Fruit fly (Drosophila melanogaster): ENCODE results near the gene Sr-CIV.

The Sr-CIV gene

DNA sequence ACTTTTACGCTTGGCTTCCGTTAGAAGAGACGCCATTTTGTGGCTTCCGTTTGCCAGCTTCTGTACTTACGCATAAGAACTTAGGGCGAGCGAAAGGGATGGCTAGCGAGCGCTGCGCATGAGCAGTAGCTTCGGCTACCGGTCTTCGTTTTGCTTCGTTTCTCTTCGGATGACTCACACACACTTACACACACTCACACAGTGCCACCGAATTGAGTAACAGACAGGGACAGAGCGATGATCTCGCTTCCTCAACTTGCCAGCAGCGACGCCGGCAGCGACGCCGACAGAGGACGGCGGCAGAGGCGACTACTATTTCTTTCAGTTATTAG is 15.5 kb upstream of the Sr-CIV start (continued):
- TF ChIP-seq lab (GFP tag; optimal IDR thresholded peaks at IDR 0.05) (no peak), CG15696 (tag; optimal IDR thresholded peaks at IDR 0.05) (no peak), oc (tag; optimal IDR thresholded peaks at IDR 0.05) (no peak), Dll (GFP tag; IDR thresholded peaks at IDR 0.05; ENCODE audit: partially characterized antibody) (no peak), gce (GFP tag; IDR thresholded peaks at IDR 0.05) (no peak), Sin3A (optimal IDR thresholded peaks at IDR 0.05) (no peak), CG15601 (tag; optimal IDR thresholded peaks at IDR 0.05) (no peak), BEAF-32 (GFP tag; optimal IDR thresholded peaks at IDR 0.05) (no peak), vnd (GFP tag; IDR thresholded peaks at IDR 0.05; ENCODE audit: partially characterized antibody) (no peak), hbn (GFP tag; IDR thresholded peaks at IDR 0.05; ENCODE audit: partially characterized antibody) (no peak), CG1832 (GFP tag; optimal IDR thresholded peaks at IDR 0.05) (peak; percentile 69), CG18619 (GFP tag; optimal IDR thresholded peaks at IDR 0.05) (no peak), CG30403 (GFP tag; optimal IDR thresholded peaks at IDR 0.05) (no peak), Myb (GFP tag; optimal IDR thresholded peaks at IDR 0.05) (no peak), CG11696 (GFP tag; IDR thresholded peaks at IDR 0.05) (no peak), CG12769 (tag; optimal IDR thresholded peaks at IDR 0.05) (no peak), CG6272 (GFP tag; IDR thresholded peaks at IDR 0.05) (no peak), CG18262 (tag; optimal IDR thresholded peaks at IDR 0.05) (no peak), CG3995 (GFP tag; optimal IDR thresholded peaks at IDR 0.05) (no peak), zfh1 (GFP tag; IDR thresholded peaks at IDR 0.05) (no peak), CG17802 (tag; optimal IDR thresholded peaks at IDR 0.05) (no peak), CG31441 (GFP tag; IDR thresholded peaks at IDR 0.05) (no peak), vvl (GFP tag; IDR thresholded peaks at IDR 0.05) (0 out of 2 replicates have a peak, but pooled peaks have one; percentile 9), CG16815 (GFP tag; optimal IDR thresholded peaks at IDR 0.05) (no peak), phol (tag; optimal IDR thresholded peaks at IDR 0.05) (peak; percentile 86), croc (GFP tag; conservative IDR thresholded peaks at IDR 0.05) (no peak), en (GFP tag; optimal IDR thresholded peaks at IDR 0.05) (no peak), Pdp1 (GFP tag; optimal IDR thresholded peaks at IDR 0.05) (peak in 1 of 2 experiments; percentile 9), B-H2 (GFP tag; optimal IDR thresholded peaks at IDR 0.05) (no peak), ato (GFP tag; IDR thresholded peaks at IDR 0.05; ENCODE audit: partially characterized antibody) (no peak), CG17612 (GFP tag; IDR thresholded peaks at IDR 0.05) (no peak), bsh (GFP tag; optimal IDR thresholded peaks at IDR 0.05) (no peak), CG2875 (GFP tag; optimal IDR thresholded peaks at IDR 0.05) (no peak), dati (GFP tag; IDR thresholded peaks at IDR 0.05) (no peak), Mrtf (GFP tag; IDR thresholded peaks at IDR 0.05) (no peak), Dip2 (GFP tag; IDR thresholded peaks at IDR 0.05) (no peak), Eip74EF (GFP tag; optimal IDR thresholded peaks at IDR 0.05) (no peak), chif (GFP tag; optimal IDR thresholded peaks at IDR 0.05) (no peak), CG15514 (GFP tag; optimal IDR thresholded peaks at IDR 0.05) (no peak), CG14710 (tag; optimal IDR thresholded peaks at IDR 0.05) (no peak), psq (GFP tag; optimal IDR thresholded peaks at IDR 0.05) (no peak), CG3407 (GFP tag; optimal IDR thresholded peaks at IDR 0.05) (no peak), tap (tag; optimal IDR thresholded peaks at IDR 0.05) (no peak), CG10543 (GFP tag; optimal IDR thresholded peaks at IDR 0.05) (no peak), CG13287 (GFP tag; IDR thresholded peaks at IDR 0.05; ENCODE audit: partially characterized antibody) (no peak), dmrt11E (tag; optimal IDR thresholded peaks at IDR 0.05) (no peak), Fer3 (tag; optimal IDR thresholded peaks at IDR 0.05) (no peak), fd64A (GFP tag; optimal IDR thresholded peaks at IDR 0.05) (no peak), crc (GFP tag; optimal IDR thresholded peaks at IDR 0.05) (no peak), Ets65A (GFP tag) (no peak), hth (optimal IDR thresholded peaks at IDR 0.05) (no peak)

Data from whole organism, embryonic.